Fruit fly (Drosophila melanogaster) whole organism, adult: ENCODE measurements around the gene Polr2B.

Source experiments
- CG11617 ChIP-seq: fragments of 200-800 bp; sonication (Bioruptor generic); optimal IDR thresholded peaks from 2 replicates; lab custom pipeline; 2017; ENCODE audit warnings: mild to moderate bottlenecking, missing biosample characterization, missing genetic modification reagents, missing genetic modification characterization
- CG12768 ChIP-seq: fragments of 200-800 bp; sonication (Bioruptor generic); optimal IDR thresholded peaks from 2 replicates; lab custom pipeline; 2017; ENCODE audit warnings: missing biosample characterization, missing genetic modification characterization, mild to moderate bottlenecking, moderate library complexity, missing genetic modification reagents
- CG14711 ChIP-seq: fragments of 200-800 bp; sonication (Bioruptor generic); optimal IDR thresholded peaks from 2 replicates; lab custom pipeline; 2018; ENCODE audit warnings: missing biosample characterization, mild to moderate bottlenecking, missing genetic modification characterization, moderate library complexity
- CG1620 ChIP-seq: fragments of 200-800 bp; sonication (Bioruptor generic); optimal IDR thresholded peaks from 2 replicates; lab custom pipeline; 2016; ENCODE audit warnings: missing biosample characterization, missing genetic modification characterization
- CG33017 ChIP-seq: fragments of 200-800 bp; sonication (Bioruptor generic); optimal IDR thresholded peaks from 2 replicates; lab custom pipeline; 2018; ENCODE audit warnings: missing biosample characterization, mild to moderate bottlenecking, missing genetic modification characterization, moderate library complexity
- CG5204 ChIP-seq: fragments of 200-800 bp; sonication (Bioruptor generic); optimal IDR thresholded peaks from 2 replicates; lab custom pipeline; 2016; ENCODE audit warnings: missing biosample characterization, missing genetic modification characterization
- CG7045 ChIP-seq: fragments of 200-800 bp; sonication (Bioruptor generic); optimal IDR thresholded peaks from 2 replicates; lab custom pipeline; 2017; ENCODE audit warnings: missing biosample characterization, mild to moderate bottlenecking, missing genetic modification characterization
- CG7101 ChIP-seq: fragments of 200-800 bp; sonication (Bioruptor generic); optimal IDR thresholded peaks from 2 replicates; lab custom pipeline; 2018; ENCODE audit warnings: missing biosample characterization, mild to moderate bottlenecking, missing genetic modification characterization, moderate library complexity
- Clk ChIP-seq: fragments of 200-800 bp; sonication (Bioruptor generic); optimal IDR thresholded peaks from 2 replicates; lab custom pipeline; 2017; ENCODE audit warnings: missing biosample characterization, missing genetic modification characterization
- Crg-1 ChIP-seq: fragments of 200-800 bp; sonication (Bioruptor generic); optimal IDR thresholded peaks from 2 replicates; lab custom pipeline; 2016; ENCODE audit warnings: missing biosample characterization, missing genetic modification characterization
- Hr96 ChIP-seq: fragments of 200-800 bp; sonication (Bioruptor generic); optimal IDR thresholded peaks from 2 replicates; lab custom pipeline; 2016; ENCODE audit warnings: missing biosample characterization, missing genetic modification characterization
- Mnt ChIP-seq: fragments of 200-800 bp; sonication (Bioruptor generic); optimal IDR thresholded peaks from 2 replicates; lab custom pipeline; 2016; ENCODE audit warnings: missing biosample characterization, mild to moderate bottlenecking, missing genetic modification characterization
- bab1 ChIP-seq: fragments of 200-800 bp; sonication (Bioruptor generic); optimal IDR thresholded peaks from 3 replicates; lab custom pipeline; 2019; ENCODE audit warnings: missing biosample characterization, mild to moderate bottlenecking, missing genetic modification characterization, moderate library complexity
- cic ChIP-seq: fragments of 200-800 bp; sonication (Bioruptor generic); optimal IDR thresholded peaks from 2 replicates; lab custom pipeline; 2017; ENCODE audit warnings: missing biosample characterization, mild to moderate bottlenecking, missing genetic modification characterization, moderate library complexity
- cnc ChIP-seq, 2 experiments: fragments of >200 bp; optimal IDR thresholded peaks; 2 replicates each; lab custom pipeline; 2017
- kay ChIP-seq: fragments of 200-800 bp; sonication (Bioruptor generic); peaks from one replicate; lab custom pipeline; 2016; ENCODE audit warnings: missing biosample characterization, missing genetic modification characterization, borderline replicate concordance
- ovo ChIP-seq: fragments of 200-800 bp; sonication (Bioruptor generic); optimal IDR thresholded peaks from 2 replicates; lab custom pipeline; 2016; ENCODE audit warnings: missing biosample characterization, missing genetic modification characterization
- pad ChIP-seq: fragments of 200-800 bp; sonication (Bioruptor generic); optimal IDR thresholded peaks from 3 replicates; lab custom pipeline; 2017; ENCODE audit warnings: missing biosample characterization, missing genetic modification characterization, mild to moderate bottlenecking, moderate library complexity, missing genetic modification reagents
- tj ChIP-seq: fragments of 200-800 bp; sonication (Bioruptor generic); optimal IDR thresholded peaks from 3 replicates; lab custom pipeline; 2017; ENCODE audit warnings: missing biosample characterization, mild to moderate bottlenecking, missing genetic modification characterization, moderate library complexity
- toe ChIP-seq: fragments of 200-800 bp; sonication (Bioruptor generic); optimal IDR thresholded peaks from 2 replicates; lab custom pipeline; 2016; ENCODE audit warnings: missing biosample characterization, missing genetic modification characterization

The Polr2B gene

DNA sequence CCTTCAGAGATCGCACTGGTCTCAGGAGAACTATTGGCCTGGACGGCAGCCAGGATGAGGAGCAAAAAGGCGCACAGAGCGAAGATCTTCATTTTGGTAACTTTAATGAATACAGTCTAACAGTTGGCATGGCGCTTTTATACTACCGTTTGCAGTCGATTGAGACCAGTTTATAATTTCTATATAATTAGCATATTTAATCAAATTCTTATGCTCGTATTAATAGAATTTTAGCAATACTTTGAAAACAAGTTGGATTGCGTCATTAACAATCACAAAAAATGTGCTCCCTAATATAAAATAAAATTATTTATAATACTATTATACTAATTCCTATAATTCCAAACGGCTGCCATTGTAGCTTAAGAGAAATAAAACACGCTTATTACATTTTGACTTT lies 28.8 kb downstream of the Polr2B start, which contains the start of gene CG44215:
Gene CG44215, minus strand, starts transcription at position 101 of the 400 bp plus-strand sequence.
- TF ChIP-seq kay (GFP tag; lab: Kevin White, UChicago), result no peak
- no peak for TF ChIP-seq CG14711 (tag; lab: Kevin White, UChicago)
- no peak for TF ChIP-seq bab1
- no peak for TF ChIP-seq CG7045 (GFP tag; lab: Kevin White, UChicago)
- no peak for TF ChIP-seq cnc (optimal IDR thresholded peaks at IDR 0.05; lab: Kevin White, UChicago)
- TF ChIP-seq CG7101 (tag; lab: Kevin White, UChicago), result no peak
- no peak for TF ChIP-seq Hr96 (GFP tag; lab: Kevin White, UChicago)
- TF ChIP-seq Crg-1 (GFP tag; lab: Kevin White, UChicago), result no peak
- TF ChIP-seq Clk (GFP tag; lab: Kevin White, UChicago), result no peak
- TF ChIP-seq CG1620 (GFP tag; lab: Kevin White, UChicago), result no peak
- TF ChIP-seq CG33017, result no peak
- no peak for TF ChIP-seq toe (GFP tag; lab: Kevin White, UChicago)
- TF ChIP-seq CG11617 (GFP tag; lab: Kevin White, UChicago), result no peak
- TF ChIP-seq CG5204 (GFP tag; lab: Kevin White, UChicago), result no peak
- TF ChIP-seq pad (GFP tag; lab: Kevin White, UChicago), result no peak
- TF ChIP-seq tj (GFP tag; lab: Kevin White, UChicago), result no peak
- TF ChIP-seq Mnt, result no peak
- TF ChIP-seq cic (GFP tag; lab: Kevin White, UChicago), result no peak

DNA sequence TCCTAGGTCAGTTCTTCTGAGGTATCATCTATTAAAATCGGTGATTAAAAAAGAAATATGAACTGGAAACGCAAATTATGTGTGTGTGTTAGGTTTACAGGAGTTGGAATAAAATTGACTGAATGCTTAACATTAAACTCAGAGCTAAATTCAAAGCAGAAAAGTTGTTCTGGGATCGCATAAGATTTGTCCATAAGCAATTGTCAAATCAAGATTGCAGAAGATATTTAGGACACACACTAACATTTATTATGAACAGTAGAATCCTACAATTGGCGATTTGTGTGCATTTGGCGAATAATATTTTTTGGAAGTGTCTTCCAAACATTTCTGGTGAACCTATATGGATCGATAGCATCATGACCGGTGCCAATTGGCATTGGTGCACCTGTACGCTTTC lies 31.7 kb downstream of the Polr2B start, which contains the start of gene CG31533:
Gene CG31533, minus strand, starts transcription at position 101 of the 400 bp plus-strand sequence.
- TF ChIP-seq ovo (GFP tag; lab: Kevin White, UChicago) (no peak), Clk (GFP tag; lab: Kevin White, UChicago) (no peak), kay (GFP tag; lab: Kevin White, UChicago) (no peak), cnc (optimal IDR thresholded peaks at IDR 0.05; lab: Kevin White, UChicago) (no peak), CG33017 (no peak), bab1 (no peak)

DNA sequence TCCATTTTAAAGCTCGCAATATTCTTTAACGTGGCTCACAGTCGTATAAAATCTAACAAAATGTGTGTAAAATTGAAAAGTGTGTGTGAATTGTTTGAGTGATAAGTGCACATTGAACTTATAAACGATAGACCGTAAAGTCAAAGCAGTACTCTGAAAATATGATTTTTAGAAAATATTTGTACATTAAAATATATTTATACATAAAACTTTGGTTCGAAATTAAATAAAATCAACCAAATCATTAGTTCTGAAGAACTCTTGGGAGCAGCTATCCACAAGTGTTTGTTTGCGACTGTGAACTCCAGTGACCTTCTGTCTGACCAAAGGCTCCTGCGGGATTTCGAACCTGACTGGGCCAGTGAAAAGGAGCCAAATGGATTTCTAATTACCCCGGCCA lies 34.6 kb downstream of the Polr2B start, which contains the start of gene CG31327:
Gene CG31327, minus strand, starts transcription at position 101 of the 400 bp plus-strand sequence.
- no peak for TF ChIP-seq Hr96 (GFP tag; lab: Kevin White, UChicago)
- no peak for TF ChIP-seq tj (GFP tag; lab: Kevin White, UChicago)
- no peak for TF ChIP-seq Mnt
- no peak for TF ChIP-seq kay (GFP tag; lab: Kevin White, UChicago)
- TF ChIP-seq Clk (GFP tag; lab: Kevin White, UChicago), result no peak
- no peak for TF ChIP-seq CG1620 (GFP tag; lab: Kevin White, UChicago)
- TF ChIP-seq bab1, result no peak
- TF ChIP-seq CG14711 (tag; lab: Kevin White, UChicago), result no peak
- no peak for TF ChIP-seq CG12768 (GFP tag; lab: Kevin White, UChicago)
- TF ChIP-seq cic (GFP tag; lab: Kevin White, UChicago), result no peak

DNA sequence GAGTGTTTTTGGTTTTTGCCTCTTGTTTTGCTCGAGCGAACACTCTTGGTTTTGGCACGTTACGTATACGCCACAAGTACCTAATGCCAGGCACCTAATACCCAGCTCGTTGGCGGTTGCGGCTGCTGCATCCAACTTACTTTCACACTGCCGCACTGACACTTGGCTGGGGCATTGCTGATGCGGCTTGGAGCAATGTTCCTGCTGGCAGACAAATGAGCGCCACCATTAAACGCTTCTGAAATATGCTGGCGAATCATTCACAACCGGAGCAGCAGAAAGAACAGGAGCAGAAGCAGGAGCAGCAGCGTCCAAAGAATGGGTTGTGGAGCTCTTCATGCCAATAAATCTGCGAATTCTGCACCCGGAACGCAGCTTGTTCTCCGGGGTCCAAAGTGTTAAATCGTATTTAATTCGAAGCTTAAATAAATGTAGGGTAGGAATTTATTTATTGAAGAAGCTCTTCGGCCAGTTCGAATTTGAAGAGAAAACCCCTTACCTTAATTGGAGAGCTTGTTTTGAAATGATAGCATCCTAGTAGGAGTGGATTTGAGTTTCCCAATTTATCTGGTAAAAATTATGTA lies 36.7 kb downstream of the Polr2B start, which contains the start of gene CG3199:
Gene CG3199, plus strand, starts transcription at position 534 of the 584 bp plus-strand sequence.
- no peak for TF ChIP-seq Clk (GFP tag; lab: Kevin White, UChicago)
- no peak for TF ChIP-seq CG1620 (GFP tag; lab: Kevin White, UChicago)
- TF ChIP-seq CG33017, result no peak
- TF ChIP-seq ovo (GFP tag; lab: Kevin White, UChicago), result no peak
- no peak for TF ChIP-seq cnc (optimal IDR thresholded peaks at IDR 0.05; lab: Kevin White, UChicago)
- no peak for TF ChIP-seq CG12768 (GFP tag; lab: Kevin White, UChicago)
- no peak for TF ChIP-seq Hr96 (GFP tag; lab: Kevin White, UChicago)
- TF ChIP-seq CG5204 (GFP tag; lab: Kevin White, UChicago), result no peak
- TF ChIP-seq cic (GFP tag; lab: Kevin White, UChicago), result no peak
- TF ChIP-seq CG11617 (GFP tag; lab: Kevin White, UChicago), result no peak
- no peak for TF ChIP-seq CG7101 (tag; lab: Kevin White, UChicago)
- TF ChIP-seq toe (GFP tag; lab: Kevin White, UChicago), result no peak
- TF ChIP-seq Crg-1 (GFP tag; lab: Kevin White, UChicago), result no peak
- TF ChIP-seq CG14711 (tag; lab: Kevin White, UChicago), result no peak
- TF ChIP-seq bab1, result no peak
- TF ChIP-seq kay (GFP tag; lab: Kevin White, UChicago), result no peak
- no peak for TF ChIP-seq CG7045 (GFP tag; lab: Kevin White, UChicago)
- TF ChIP-seq Mnt, result no peak
- TF ChIP-seq tj (GFP tag; lab: Kevin White, UChicago), result no peak
